Fruit fly (Drosophila melanogaster) whole organism, embryonic: ENCODE measurements around the gene Rpt4.

ENCODE experiments used
- Asciz ChIP-seq: fragments of 200-800 bp; sonication (Bioruptor generic); optimal IDR thresholded peaks from 2 replicates; lab custom pipeline; 2017; ENCODE audit warnings: missing biosample characterization, mild to moderate bottlenecking, missing genetic modification characterization, missing genetic modification reagents
- CG11456 ChIP-seq: fragments of 200-800 bp; sonication (Bioruptor generic); IDR thresholded peaks from 3 replicates; pipeline ENCODE4 v1.3.6; 2022; ENCODE audit warnings: missing biosample characterization, missing genetic modification characterization
- CG16779 ChIP-seq: fragments of 200-800 bp; sonication (Bioruptor generic); IDR thresholded peaks from 2 replicates; pipeline ENCODE4 v1.3.6; 2022; ENCODE audit warnings: missing biosample characterization, missing genetic modification characterization
- CG17328 ChIP-seq: fragments of 200-800 bp; sonication (Bioruptor generic); IDR thresholded peaks from 2 replicates; pipeline ENCODE4 v1.3.6; 2022; ENCODE audit warnings: missing biosample characterization, missing genetic modification characterization
- CG17361 ChIP-seq: fragments of 200-800 bp; sonication (Bioruptor generic); IDR thresholded peaks from 3 replicates; pipeline ENCODE4 v1.3.6; 2022; ENCODE audit warnings: missing biosample characterization, missing genetic modification characterization
- CG17385 ChIP-seq: fragments of 200-800 bp; sonication (Bioruptor generic); optimal IDR thresholded peaks from 3 replicates; lab custom pipeline; 2018; ENCODE audit warnings: missing biosample characterization, mild to moderate bottlenecking, missing genetic modification characterization
- CG17829 ChIP-seq: fragments of 200-800 bp; optimal IDR thresholded peaks from 2 replicates; lab custom pipeline; 2019; ENCODE audit warnings: missing biosample characterization, mild to moderate bottlenecking, missing genetic modification characterization, moderate library complexity
- CG18619 ChIP-seq: fragments of 200-800 bp; sonication (Bioruptor generic); optimal IDR thresholded peaks from 3 replicates; lab custom pipeline; 2017; ENCODE audit warnings: missing biosample characterization, mild to moderate bottlenecking, missing genetic modification characterization
- CG2120 ChIP-seq: fragments of 200-800 bp; sonication (Bioruptor generic); optimal IDR thresholded peaks from 3 replicates; lab custom pipeline; 2016; ENCODE audit warnings: missing biosample characterization, missing genetic modification characterization
- CG2712 ChIP-seq: fragments of 200-800 bp; optimal IDR thresholded peaks from 3 replicates; lab custom pipeline; 2019; ENCODE audit warnings: missing biosample characterization, mild to moderate bottlenecking, missing genetic modification characterization, moderate library complexity
- CG31441 ChIP-seq: fragments of 200-800 bp; sonication (Bioruptor generic); IDR thresholded peaks from 2 replicates; pipeline ENCODE4 v1.3.6; 2022; ENCODE audit warnings: missing biosample characterization, missing genetic modification characterization
- CG32532 ChIP-seq: fragments of 200-800 bp; sonication (Bioruptor generic); IDR thresholded peaks from 2 replicates; pipeline ENCODE4 v1.3.6; 2022; ENCODE audit warnings: missing biosample characterization, missing genetic modification characterization
- CG34376 ChIP-seq: fragments of 200-800 bp; sonication (Bioruptor generic); optimal IDR thresholded peaks from 2 replicates; lab custom pipeline; 2018; ENCODE audit warnings: missing biosample characterization, mild to moderate bottlenecking, missing genetic modification characterization
- CG4424 ChIP-seq: fragments of 200-800 bp; sonication (Bioruptor generic); optimal IDR thresholded peaks from 3 replicates; lab custom pipeline; 2016; ENCODE audit warnings: missing biosample characterization, missing genetic modification characterization
- CG6854 ChIP-seq: fragments of 200-800 bp; sonication (Bioruptor generic); optimal IDR thresholded peaks from 3 replicates; lab custom pipeline; 2017; ENCODE audit warnings: missing biosample characterization, mild to moderate bottlenecking, missing genetic modification characterization
- CG8290 ChIP-seq, 3 experiments: fragments of 200-800 bp; sonication (Bioruptor generic); optimal IDR thresholded peaks; 2 replicates each; lab custom pipeline; 2016 to 2019; ENCODE audit warnings: missing biosample characterization in 3 of 3, missing genetic modification characterization in 3 of 3, mild to moderate bottlenecking in 2 of 3, moderate library complexity in 1 of 3
- CG9437 ChIP-seq: fragments of 200-800 bp; sonication (Bioruptor generic); optimal IDR thresholded peaks from 2 replicates; lab custom pipeline; 2018; ENCODE audit warnings: missing biosample characterization, mild to moderate bottlenecking, missing genetic modification characterization
- Camta ChIP-seq: fragments of 200-800 bp; sonication (Bioruptor generic); optimal IDR thresholded peaks from 2 replicates; lab custom pipeline; 2016; ENCODE audit warnings: missing biosample characterization, missing genetic modification characterization
- Dip3 ChIP-seq: fragments of 200-800 bp; sonication (Bioruptor generic); optimal IDR thresholded peaks from 3 replicates; lab custom pipeline; 2016; ENCODE audit warnings: missing biosample characterization, missing genetic modification characterization
- H15 ChIP-seq: fragments of 200-800 bp; sonication (Bioruptor generic); IDR thresholded peaks from 3 replicates; pipeline ENCODE4 v1.3.6; 2022; ENCODE audit warnings: missing biosample characterization, missing genetic modification characterization
- HLHmδ ChIP-seq: fragments of 200-800 bp; sonication (Bioruptor generic); optimal IDR thresholded peaks from 2 replicates; lab custom pipeline; 2018; ENCODE audit warnings: missing biosample characterization, mild to moderate bottlenecking, missing genetic modification characterization, moderate library complexity
- MESR4 ChIP-seq: fragments of 200-800 bp; sonication (Bioruptor generic); optimal IDR thresholded peaks from 2 replicates; lab custom pipeline; 2018; ENCODE audit warnings: missing biosample characterization, mild to moderate bottlenecking, missing genetic modification characterization, moderate library complexity
- Mes4 ChIP-seq: fragments of 200-800 bp; sonication (Bioruptor generic); optimal IDR thresholded peaks from 2 replicates; lab custom pipeline; 2016; ENCODE audit warnings: missing biosample characterization, missing genetic modification characterization
- Nf-YB ChIP-seq: fragments of 200-800 bp; sonication (Bioruptor generic); optimal IDR thresholded peaks from 3 replicates; lab custom pipeline; 2019; ENCODE audit warnings: missing biosample characterization, mild to moderate bottlenecking, missing genetic modification characterization, moderate library complexity
- Nf-YC ChIP-seq: fragments of 200-800 bp; optimal IDR thresholded peaks from 3 replicates; lab custom pipeline; 2019; ENCODE audit warnings: missing biosample characterization, mild to moderate bottlenecking, missing genetic modification characterization, moderate library complexity
- Optix ChIP-seq: fragments of 200-800 bp; sonication (Bioruptor generic); IDR thresholded peaks from 3 replicates; pipeline ENCODE4 v1.3.6; 2022; ENCODE audit warnings: missing biosample characterization, missing genetic modification characterization
- Pdp1 ChIP-seq, 2 experiments: fragments of 200-800 bp; sonication (Bioruptor generic); optimal IDR thresholded peaks; 3 replicates each; lab custom pipeline; 2016; ENCODE audit warnings: missing biosample characterization in 2 of 2, missing genetic modification characterization in 2 of 2, mild to moderate bottlenecking in 1 of 2, moderate library complexity in 1 of 2
- Ravus ChIP-seq: fragments of 200-800 bp; sonication (Bioruptor generic); IDR thresholded peaks from 2 replicates; pipeline ENCODE4 v1.3.6; 2022; ENCODE audit warnings: missing biosample characterization, missing genetic modification characterization
- Sin3A ChIP-seq: fragments of >200 bp; optimal IDR thresholded peaks from 2 replicates; lab custom pipeline; 2018
- TFAM ChIP-seq: fragments of 200-800 bp; sonication (Bioruptor generic); optimal IDR thresholded peaks from 2 replicates; lab custom pipeline; 2017; ENCODE audit warnings: missing biosample characterization, missing genetic modification characterization, inconsistent platforms
- Trl ChIP-seq, 3 experiments: fragments of >200 bp in 2 of 3; fragments of 200-800 bp in 1 of 3; sonication (Bioruptor generic) in 1 of 3; optimal IDR thresholded peaks; 2 replicates in 1 of 3; 3 replicates in 2 of 3; lab custom pipeline; 2016 to 2017; ENCODE audit warnings: missing biosample characterization in 1 of 3, missing genetic modification characterization in 1 of 3
- YL-1 ChIP-seq: fragments of 200-800 bp; sonication (Bioruptor generic); optimal IDR thresholded peaks from 3 replicates; lab custom pipeline; 2017; ENCODE audit warnings: missing biosample characterization, mild to moderate bottlenecking, missing genetic modification characterization
- abd-A ChIP-seq: fragments of 200-800 bp; sonication (Bioruptor generic); optimal IDR thresholded peaks from 3 replicates; lab custom pipeline; 2019; ENCODE audit warnings: missing biosample characterization, mild to moderate bottlenecking, missing genetic modification characterization, moderate library complexity
- az2 ChIP-seq: fragments of 200-800 bp; sonication (Bioruptor generic); optimal IDR thresholded peaks from 3 replicates; lab custom pipeline; 2016; ENCODE audit warnings: missing biosample characterization, missing genetic modification characterization
- caup ChIP-seq: fragments of 200-800 bp; sonication (Bioruptor generic); optimal IDR thresholded peaks from 3 replicates; lab custom pipeline; 2017; ENCODE audit warnings: missing biosample characterization, mild to moderate bottlenecking, missing genetic modification characterization, moderate library complexity; ENCODE audit not compliant: severe bottlenecking
- cg ChIP-seq: fragments of 200-800 bp; sonication (Bioruptor generic); optimal IDR thresholded peaks from 3 replicates; lab custom pipeline; 2019; ENCODE audit warnings: missing biosample characterization, mild to moderate bottlenecking, missing genetic modification characterization, moderate library complexity
- da ChIP-seq: fragments of 200-800 bp; sonication (Bioruptor generic); optimal IDR thresholded peaks from 2 replicates; lab custom pipeline; 2016; ENCODE audit warnings: missing biosample characterization, missing genetic modification characterization
- en ChIP-seq: fragments of 200-800 bp; sonication (Bioruptor generic); optimal IDR thresholded peaks from 2 replicates; lab custom pipeline; 2016; ENCODE audit warnings: missing biosample characterization, missing genetic modification characterization
- esg ChIP-seq: fragments of 200-800 bp; sonication (Bioruptor generic); conservative IDR thresholded peaks from 2 replicates; pipeline ENCODE4 v1.3.6; 2022; ENCODE audit warnings: missing biosample characterization, missing genetic modification characterization
- ftz-f1 ChIP-seq: fragments of 200-800 bp; sonication (Bioruptor generic); optimal IDR thresholded peaks from 2 replicates; lab custom pipeline; 2016; ENCODE audit warnings: missing biosample characterization, missing genetic modification characterization
- gsb-n ChIP-seq: fragments of 200-800 bp; sonication (Bioruptor generic); optimal IDR thresholded peaks from 3 replicates; lab custom pipeline; 2018; ENCODE audit warnings: missing biosample characterization, mild to moderate bottlenecking, missing genetic modification characterization
- hth ChIP-seq: fragments of >200 bp; optimal IDR thresholded peaks from 2 replicates; lab custom pipeline; 2017; ENCODE audit warnings: inconsistent platforms
- kah ChIP-seq: fragments of 200-800 bp; sonication (Bioruptor generic); optimal IDR thresholded peaks from 2 replicates; lab custom pipeline; 2018; ENCODE audit warnings: missing biosample characterization, mild to moderate bottlenecking, missing genetic modification characterization
- org-1 ChIP-seq: fragments of 200-800 bp; sonication (Bioruptor generic); optimal IDR thresholded peaks from 2 replicates; lab custom pipeline; 2017; ENCODE audit warnings: missing biosample characterization, missing genetic modification characterization
- p53 ChIP-seq: fragments of 200-800 bp; sonication (Bioruptor generic); optimal IDR thresholded peaks from 2 replicates; lab custom pipeline; 2016; ENCODE audit warnings: missing biosample characterization, missing genetic modification characterization
- pb ChIP-seq: fragments of 200-800 bp; sonication (Bioruptor generic); optimal IDR thresholded peaks from 3 replicates; lab custom pipeline; 2016; ENCODE audit warnings: missing biosample characterization, missing genetic modification characterization
- sob ChIP-seq: fragments of 200-800 bp; sonication (Bioruptor generic); IDR thresholded peaks from 2 replicates; pipeline ENCODE4 v1.3.6; 2022; ENCODE audit warnings: missing biosample characterization, missing genetic modification characterization
- sqz ChIP-seq: fragments of 200-800 bp; sonication (Bioruptor generic); optimal IDR thresholded peaks from 3 replicates; lab custom pipeline; 2018; ENCODE audit warnings: missing biosample characterization, mild to moderate bottlenecking, missing genetic modification characterization
- tap ChIP-seq: fragments of 200-800 bp; optimal IDR thresholded peaks from 3 replicates; lab custom pipeline; 2019; ENCODE audit warnings: missing biosample characterization, mild to moderate bottlenecking, missing genetic modification characterization, moderate library complexity

Rpt4 gene

dm6 chrX:6278879-6279628 is 12.0 kb downstream of the Rpt4 start (continued):
- no peak for TF ChIP-seq CG2120 (GFP tag; lab: Kevin White, UChicago)
- peak; percentile 45; the same call in 1 of the 3 replicates for TF ChIP-seq CG11456 (GFP tag; lab: Robert Waterston, UW)
- peak; percentile 41 for TF ChIP-seq Nf-YB (GFP tag; lab: Kevin White, UChicago)
- no peak for TF ChIP-seq TFAM (GFP tag; lab: Kevin White, UChicago)
- peak in 1 of 2 experiments; percentile 18 for TF ChIP-seq Pdp1 (GFP tag; optimal IDR thresholded peaks at IDR 0.05; lab: Kevin White, UChicago)
- TF ChIP-seq org-1 (GFP tag; lab: Kevin White, UChicago): peak; percentile 6
- no peak for TF ChIP-seq tap
- no peak for TF ChIP-seq Asciz
- TF ChIP-seq CG32532 (GFP tag; lab: Robert Waterston, UW): no peak
- peak; percentile 31; the same call in 1 of the 2 replicates for TF ChIP-seq CG31441 (GFP tag; lab: Robert Waterston, UW)
- no peak for TF ChIP-seq az2 (GFP tag; lab: Kevin White, UChicago)
- peak; percentile 55 for TF ChIP-seq sqz (GFP tag; lab: Kevin White, UChicago)
- 0 out of 2 replicates have a peak, but pooled peaks have one; percentile 22 for TF ChIP-seq sob (GFP tag; lab: Robert Waterston, UW)
- TF ChIP-seq Sin3A (lab: Kevin White, UChicago): peak; percentile 15
- TF ChIP-seq Nf-YC (tag; lab: Kevin White, UChicago): peak; percentile 16
- no peak for TF ChIP-seq da
- peak; percentile 43 for TF ChIP-seq abd-A (tag; lab: Kevin White, UChicago)
- peak; percentile 25 for TF ChIP-seq caup (GFP tag; lab: Kevin White, UChicago)
- peak; percentile 18 for TF ChIP-seq CG9437 (GFP tag; lab: Kevin White, UChicago)
- TF ChIP-seq cg (GFP tag; lab: Kevin White, UChicago): peak; percentile 87
- TF ChIP-seq CG8290 (GFP tag; optimal IDR thresholded peaks at IDR 0.05; lab: Kevin White, UChicago): no peak
- TF ChIP-seq CG8290 (tag; optimal IDR thresholded peaks at IDR 0.05; lab: Kevin White, UChicago): peak; percentile 34 to 47
- no peak for TF ChIP-seq CG17328
- TF ChIP-seq CG17829 (tag; lab: Kevin White, UChicago): peak; percentile 13
- TF ChIP-seq Optix: no peak
- peak; percentile 53 for TF ChIP-seq CG17385
- no peak for TF ChIP-seq Ravus (GFP tag; lab: Robert Waterston, UW)
- TF ChIP-seq CG6854 (GFP tag; lab: Kevin White, UChicago): peak; percentile 3
- peak; percentile 96 for TF ChIP-seq MESR4 (GFP tag; lab: Kevin White, UChicago)
- peak; percentile 89 for TF ChIP-seq gsb-n
- TF ChIP-seq Camta (GFP tag; lab: Kevin White, UChicago): peak; percentile 41
- peak; percentile 3 for TF ChIP-seq CG2712 (tag; lab: Kevin White, UChicago)
- peak; percentile 55 for TF ChIP-seq CG34376 (GFP tag; lab: Kevin White, UChicago)
- TF ChIP-seq Trl (optimal IDR thresholded peaks at IDR 0.05; lab: Kevin White, UChicago): peak; percentile 68 to 82
- peak; percentile 43 for TF ChIP-seq Trl (GFP tag; optimal IDR thresholded peaks at IDR 0.05; lab: Kevin White, UChicago)
- TF ChIP-seq hth (lab: Kevin White, UChicago): no peak
- TF ChIP-seq CG16779 (GFP tag; lab: Robert Waterston, UW): no peak
- peak; percentile 42 for TF ChIP-seq CG4424 (GFP tag; lab: Kevin White, UChicago)
- peak; percentile 39 for TF ChIP-seq CG18619
- no peak for TF ChIP-seq HLHmδ (GFP tag; lab: Kevin White, UChicago)
- no peak for TF ChIP-seq p53 (GFP tag; lab: Kevin White, UChicago)
- TF ChIP-seq YL-1 (GFP tag; lab: Kevin White, UChicago): peak; percentile 70
- no peak for TF ChIP-seq Dip3 (GFP tag; lab: Kevin White, UChicago)
- no peak for TF ChIP-seq ftz-f1
- peak; percentile 7 for TF ChIP-seq kah (GFP tag; lab: Kevin White, UChicago)
- TF ChIP-seq en: no peak
- TF ChIP-seq pb (GFP tag; lab: Kevin White, UChicago): peak; percentile 19
- TF ChIP-seq Mes4 (GFP tag; lab: Kevin White, UChicago): peak; percentile 51
- no peak for TF ChIP-seq esg (GFP tag; lab: Robert Waterston, UW)
- TF ChIP-seq H15 (GFP tag; lab: Robert Waterston, UW): no peak
- peak; percentile 48; the same call in 2 of the 3 replicates for TF ChIP-seq CG17361
